Worm (Caenorhabditis elegans): ENCODE measurements around the gene dyf-4.

Gene dyf-4

DNA sequence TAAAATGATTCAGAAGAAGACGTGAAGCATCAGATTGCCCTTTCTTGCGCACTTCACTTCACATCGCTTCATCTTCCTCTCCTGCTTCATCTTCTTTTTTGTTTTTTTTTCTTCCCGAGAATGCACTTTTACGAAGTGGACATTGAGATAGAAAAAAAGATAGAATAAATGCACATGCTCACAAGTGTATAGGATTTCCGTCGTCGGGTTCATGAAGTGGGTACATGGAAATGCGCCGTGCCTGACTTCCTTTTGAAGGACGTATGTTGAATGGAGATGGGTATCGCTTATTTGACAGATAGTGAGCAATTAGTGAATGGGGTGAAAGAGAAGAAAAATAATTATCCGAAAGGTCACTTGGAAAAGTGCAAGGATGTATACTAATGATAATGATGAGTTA is 4.6 kb upstream of the dyf-4 start (continued):
- TF ChIP-seq ceh-82 (tag; optimal IDR thresholded peaks at IDR 0.05) (no peak), skn-1 (tag; optimal IDR thresholded peaks at IDR 0.05) (no peak), snpc-4 (tag; optimal IDR thresholded peaks at IDR 0.05) (no peak), mml-1 (tag; optimal IDR thresholded peaks at IDR 0.05) (no peak), elt-2 (tag; optimal IDR thresholded peaks at IDR 0.05) (no peak), nhr-28 (tag; optimal IDR thresholded peaks at IDR 0.05) (no peak), nhr-25 (tag; optimal IDR thresholded peaks at IDR 0.05) (no peak), lin-15B (tag; optimal IDR thresholded peaks at IDR 0.05) (no peak), nhr-43 (tag; optimal IDR thresholded peaks at IDR 0.05; ENCODE audit: poor library complexity, severe bottlenecking) (no peak), egl-5 (tag; optimal IDR thresholded peaks at IDR 0.05) (no peak), ceh-9 (tag; optimal IDR thresholded peaks at IDR 0.05) (no peak), nhr-12 (tag; optimal IDR thresholded peaks at IDR 0.05) (no peak)

DNA sequence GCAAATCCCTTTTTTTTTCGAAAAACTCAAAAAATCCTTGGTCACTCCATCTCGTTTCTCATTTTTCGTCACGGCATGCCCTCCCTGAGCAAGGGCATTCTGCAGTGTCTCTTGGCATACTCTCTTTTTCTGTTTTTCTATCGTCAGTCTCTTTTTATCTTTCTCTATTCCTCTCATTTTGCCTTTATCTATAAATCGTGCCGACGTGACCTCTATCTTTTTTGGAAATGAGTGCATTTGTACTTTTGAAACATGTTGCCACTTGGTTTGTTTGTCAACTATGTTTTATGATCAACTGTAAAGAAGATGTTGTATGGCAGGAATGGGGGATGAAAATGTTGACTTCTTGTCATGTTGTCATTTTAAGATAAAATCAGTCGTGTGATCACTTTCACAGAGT is 3.4 kb upstream of the dyf-4 start:
- TF ChIP-seq lin-15B (tag; optimal IDR thresholded peaks at IDR 0.05) (peak; percentile 12), nhr-67 (tag; optimal IDR thresholded peaks at IDR 0.05) (no peak), ceh-9 (tag; optimal IDR thresholded peaks at IDR 0.05) (no peak), nhr-43 (tag; optimal IDR thresholded peaks at IDR 0.05; ENCODE audit: poor library complexity, severe bottlenecking) (no peak), ztf-11 (tag; optimal IDR thresholded peaks at IDR 0.05) (no peak), snpc-4 (tag; optimal IDR thresholded peaks at IDR 0.05) (peak; percentile 30), nhr-76 (tag; optimal IDR thresholded peaks at IDR 0.05) (no peak), elt-1 (tag; optimal IDR thresholded peaks at IDR 0.05) (peak; percentile 57), eor-1 (tag; optimal IDR thresholded peaks at IDR 0.05) (no peak), daf-12 (tag; optimal IDR thresholded peaks at IDR 0.05) (peak; percentile 92), fkh-10 (GFP tag; optimal IDR thresholded peaks at IDR 0.05) (no peak), sea-2 (GFP tag; optimal IDR thresholded peaks at IDR 0.05) (no peak), unc-39 (tag; optimal IDR thresholded peaks at IDR 0.05) (no peak), ZK546.5 (tag; optimal IDR thresholded peaks at IDR 0.05) (no peak), tbx-2 (tag; optimal IDR thresholded peaks at IDR 0.05) (peak; percentile 8), nhr-11 (tag; optimal IDR thresholded peaks at IDR 0.05) (no peak), R02D3.7 (tag; optimal IDR thresholded peaks at IDR 0.05) (peak; percentile 19), mml-1 (tag; optimal IDR thresholded peaks at IDR 0.05) (no peak), pqm-1 (tag; optimal IDR thresholded peaks at IDR 0.05) (peak; percentile 66), nhr-25 (tag; optimal IDR thresholded peaks at IDR 0.05) (peak; percentile 91), elt-2 (tag; optimal IDR thresholded peaks at IDR 0.05) (peak; percentile 40), aly-2 (tag; optimal IDR thresholded peaks at IDR 0.05) (no peak), nhr-77 (tag; optimal IDR thresholded peaks at IDR 0.05) (no peak), nhr-23 (tag; optimal IDR thresholded peaks at IDR 0.05) (peak; percentile 16), egl-27 (tag; optimal IDR thresholded peaks at IDR 0.05) (no peak), nhr-28 (tag; optimal IDR thresholded peaks at IDR 0.05) (no peak), lin-39 (tag; optimal IDR thresholded peaks at IDR 0.05) (peak; percentile 17), elt-3 (tag; optimal IDR thresholded peaks at IDR 0.05) (peak in 1 of 3 experiments; percentile 27), pha-4 (tag; optimal IDR thresholded peaks at IDR 0.05) (peak; percentile 35), ceh-28 (tag; optimal IDR thresholded peaks at IDR 0.05) (peak; percentile 15), skn-1 (tag; optimal IDR thresholded peaks at IDR 0.05) (no peak), unc-62 (GFP tag; optimal IDR thresholded peaks at IDR 0.05) (peak; percentile 84), ceh-82 (tag; optimal IDR thresholded peaks at IDR 0.05) (no peak), egl-5 (tag; optimal IDR thresholded peaks at IDR 0.05) (no peak), nhr-237 (tag; optimal IDR thresholded peaks at IDR 0.05) (no peak), fos-1 (tag; optimal IDR thresholded peaks at IDR 0.05) (no peak), jun-1 (tag; optimal IDR thresholded peaks at IDR 0.05) (peak; percentile 44), nfya-1 (tag; optimal IDR thresholded peaks at IDR 0.05; ENCODE audit: insufficient read depth) (peak; percentile 82), ama-1 (optimal IDR thresholded peaks at IDR 0.05) (no peak), zag-1 (tag; optimal IDR thresholded peaks at IDR 0.05) (no peak), ceh-16 (tag; optimal IDR thresholded peaks at IDR 0.05) (no peak), fkh-2 (tag; optimal IDR thresholded peaks at IDR 0.05) (no peak), ztf-4 (tag; optimal IDR thresholded peaks at IDR 0.05) (no peak), nhr-12 (tag; optimal IDR thresholded peaks at IDR 0.05) (no peak), lsy-12 (tag; optimal IDR thresholded peaks at IDR 0.05) (no peak), mdl-1 (tag; optimal IDR thresholded peaks at IDR 0.05) (peak; percentile 42), hmg-11 (tag; optimal IDR thresholded peaks at IDR 0.05) (peak; percentile 48)
